Fruit fly (Drosophila melanogaster) whole organism, embryonic: Measurements from ENCODE around the gene CG3349.

Experiments
- Adf1 ChIP-seq: fragments of 200-800 bp; sonication (Bioruptor generic); IDR thresholded peaks from 2 replicates; pipeline ENCODE4 v1.3.6; 2022; ENCODE audit warnings: missing biosample characterization, missing genetic modification characterization
- Blimp-1 ChIP-seq: fragments of 200-800 bp; sonication (Bioruptor generic); optimal IDR thresholded peaks from 3 replicates; lab custom pipeline; 2018; ENCODE audit warnings: missing biosample characterization, missing genetic modification characterization, mild to moderate bottlenecking, moderate library complexity, missing genetic modification reagents
- BtbVII ChIP-seq: fragments of 200-800 bp; sonication (Bioruptor generic); optimal IDR thresholded peaks from 3 replicates; lab custom pipeline; 2017; ENCODE audit warnings: missing biosample characterization, mild to moderate bottlenecking, missing genetic modification characterization
- CG1024 ChIP-seq: fragments of 200-800 bp; sonication (Bioruptor generic); IDR thresholded peaks from 2 replicates; pipeline ENCODE4 v1.3.6; 2022; ENCODE audit warnings: missing biosample characterization, missing genetic modification characterization
- CG10366 ChIP-seq: fragments of 200-800 bp; sonication (Bioruptor generic); IDR thresholded peaks from 2 replicates; pipeline ENCODE4 v1.3.6; 2022; ENCODE audit warnings: missing biosample characterization, missing genetic modification characterization
- CG10431 ChIP-seq: fragments of 200-800 bp; sonication (Bioruptor generic); optimal IDR thresholded peaks from 3 replicates; lab custom pipeline; 2018; ENCODE audit warnings: missing biosample characterization, mild to moderate bottlenecking, missing genetic modification characterization
- CG10462 ChIP-seq: fragments of 200-800 bp; sonication (Bioruptor generic); optimal IDR thresholded peaks from 2 replicates; lab custom pipeline; 2016; ENCODE audit warnings: missing biosample characterization, missing genetic modification characterization
- CG11247 ChIP-seq: fragments of 200-800 bp; sonication (Bioruptor generic); IDR thresholded peaks from 2 replicates; pipeline ENCODE4 v1.3.6; 2022; ENCODE audit warnings: missing biosample characterization, missing genetic modification characterization
- CG13894 ChIP-seq: fragments of 200-800 bp; sonication (Bioruptor generic); optimal IDR thresholded peaks from 3 replicates; lab custom pipeline; 2018; ENCODE audit warnings: missing biosample characterization, mild to moderate bottlenecking, missing genetic modification characterization, moderate library complexity
- CG1529 ChIP-seq: fragments of 200-800 bp; sonication (Bioruptor generic); optimal IDR thresholded peaks from 3 replicates; lab custom pipeline; 2018; ENCODE audit warnings: missing biosample characterization, missing genetic modification characterization
- CG1602 ChIP-seq: fragments of 200-800 bp; sonication (Bioruptor generic); optimal IDR thresholded peaks from 3 replicates; lab custom pipeline; 2016; ENCODE audit warnings: missing biosample characterization, missing genetic modification characterization
- CG17328 ChIP-seq: fragments of 200-800 bp; sonication (Bioruptor generic); IDR thresholded peaks from 2 replicates; pipeline ENCODE4 v1.3.6; 2022; ENCODE audit warnings: missing biosample characterization, missing genetic modification characterization
- CG17385 ChIP-seq: fragments of 200-800 bp; sonication (Bioruptor generic); optimal IDR thresholded peaks from 3 replicates; lab custom pipeline; 2018; ENCODE audit warnings: missing biosample characterization, mild to moderate bottlenecking, missing genetic modification characterization
- CG18262 ChIP-seq: fragments of 200-800 bp; optimal IDR thresholded peaks from 3 replicates; lab custom pipeline; 2019; ENCODE audit warnings: missing biosample characterization, mild to moderate bottlenecking, missing genetic modification characterization, moderate library complexity
- CG31224 ChIP-seq: fragments of 200-800 bp; sonication (Bioruptor generic); IDR thresholded peaks from 2 replicates; pipeline ENCODE4 v1.3.6; 2022; ENCODE audit warnings: missing biosample characterization, missing genetic modification characterization
- CG32532 ChIP-seq: fragments of 200-800 bp; sonication (Bioruptor generic); IDR thresholded peaks from 2 replicates; pipeline ENCODE4 v1.3.6; 2022; ENCODE audit warnings: missing biosample characterization, missing genetic modification characterization
- CG34224 ChIP-seq: fragments of 200-800 bp; sonication (Bioruptor generic); IDR thresholded peaks from 3 replicates; pipeline ENCODE4 v1.3.6; 2022; ENCODE audit warnings: missing biosample characterization, missing genetic modification characterization; ENCODE audit not compliant: partially characterized antibody
- CG43689 ChIP-seq: fragments of 200-800 bp; sonication (Bioruptor generic); IDR thresholded peaks from 2 replicates; pipeline ENCODE4 v1.3.6; 2022; ENCODE audit warnings: missing biosample characterization, missing genetic modification characterization
- CG4404 ChIP-seq: fragments of 200-800 bp; sonication (Bioruptor generic); IDR thresholded peaks from 2 replicates; pipeline ENCODE4 v1.3.6; 2022; ENCODE audit warnings: missing biosample characterization, missing genetic modification characterization
- CG5180 ChIP-seq: fragments of 200-800 bp; sonication (Bioruptor generic); optimal IDR thresholded peaks from 3 replicates; lab custom pipeline; 2017; ENCODE audit warnings: missing biosample characterization, missing genetic modification characterization, mild to moderate bottlenecking, moderate library complexity, missing genetic modification reagents
- CG5953 ChIP-seq: fragments of 200-800 bp; sonication (Bioruptor generic); IDR thresholded peaks from 2 replicates; pipeline ENCODE4 v1.3.6; 2022; ENCODE audit warnings: missing biosample characterization, missing genetic modification characterization
- CG7271 ChIP-seq: fragments of 200-800 bp; sonication (Bioruptor generic); optimal IDR thresholded peaks from 2 replicates; lab custom pipeline; 2018; ENCODE audit warnings: missing biosample characterization, mild to moderate bottlenecking, missing genetic modification characterization, moderate library complexity
- CG7786 ChIP-seq: fragments of 200-800 bp; sonication (Bioruptor generic); optimal IDR thresholded peaks from 2 replicates; lab custom pipeline; 2016; ENCODE audit warnings: missing biosample characterization, missing genetic modification characterization
- Camta ChIP-seq: fragments of 200-800 bp; sonication (Bioruptor generic); optimal IDR thresholded peaks from 2 replicates; lab custom pipeline; 2016; ENCODE audit warnings: missing biosample characterization, missing genetic modification characterization
- Ets65A ChIP-seq: fragments of 200-800 bp; sonication (Bioruptor generic); peaks from one replicate; lab custom pipeline; 2016; ENCODE audit warnings: missing biosample characterization, missing genetic modification characterization
- GATAe ChIP-seq: fragments of 200-800 bp; sonication (Bioruptor generic); conservative IDR thresholded peaks from 2 replicates; pipeline ENCODE4 v1.3.6; 2022; ENCODE audit warnings: missing biosample characterization, missing genetic modification characterization
- HmgD ChIP-seq: fragments of 200-800 bp; sonication (Bioruptor generic); optimal IDR thresholded peaks from 3 replicates; lab custom pipeline; 2016; ENCODE audit warnings: missing biosample characterization, missing genetic modification characterization
- Hr3 ChIP-seq: fragments of 200-800 bp; sonication (Bioruptor generic); optimal IDR thresholded peaks from 3 replicates; lab custom pipeline; 2016; ENCODE audit warnings: missing biosample characterization, missing genetic modification characterization
- Hr39 ChIP-seq: fragments of >200 bp; optimal IDR thresholded peaks from 2 replicates; lab custom pipeline; 2017
- Hr78 ChIP-seq, 2 experiments: fragments of 200-800 bp in 1 of 2; fragments of >200 bp in 1 of 2; sonication (Bioruptor generic) in 1 of 2; optimal IDR thresholded peaks; 2 replicates each; lab custom pipeline; 2017 to 2019; ENCODE audit warnings: missing biosample characterization in 2 of 2, missing genetic modification characterization in 2 of 2, mild to moderate bottlenecking in 1 of 2, moderate library complexity in 1 of 2
- Lim3 ChIP-seq: fragments of 200-800 bp; sonication (Bioruptor generic); IDR thresholded peaks from 2 replicates; pipeline ENCODE4 v1.3.6; 2022; ENCODE audit warnings: missing biosample characterization, missing genetic modification characterization
- Oaz ChIP-seq: fragments of 200-800 bp; sonication (Bioruptor generic); IDR thresholded peaks from 2 replicates; pipeline ENCODE4 v1.3.6; 2022; ENCODE audit warnings: missing biosample characterization, missing genetic modification characterization
- Pdp1 ChIP-seq, 2 experiments: fragments of 200-800 bp; sonication (Bioruptor generic); optimal IDR thresholded peaks; 3 replicates each; lab custom pipeline; 2016; ENCODE audit warnings: missing biosample characterization in 2 of 2, missing genetic modification characterization in 2 of 2, mild to moderate bottlenecking in 1 of 2, moderate library complexity in 1 of 2
- Rfx ChIP-seq: fragments of 200-800 bp; sonication (Bioruptor generic); IDR thresholded peaks from 2 replicates; pipeline ENCODE4 v1.3.6; 2022; ENCODE audit warnings: missing biosample characterization, missing genetic modification characterization
- Spps ChIP-seq: fragments of 200-800 bp; sonication (Bioruptor generic); optimal IDR thresholded peaks from 2 replicates; lab custom pipeline; 2018; ENCODE audit warnings: missing biosample characterization, mild to moderate bottlenecking, missing genetic modification characterization
- YL-1 ChIP-seq: fragments of 200-800 bp; sonication (Bioruptor generic); optimal IDR thresholded peaks from 3 replicates; lab custom pipeline; 2017; ENCODE audit warnings: missing biosample characterization, mild to moderate bottlenecking, missing genetic modification characterization
- bigmax ChIP-seq: fragments of 200-800 bp; sonication (Bioruptor generic); optimal IDR thresholded peaks from 2 replicates; lab custom pipeline; 2018; ENCODE audit warnings: missing biosample characterization, mild to moderate bottlenecking, missing genetic modification characterization
- corto ChIP-seq: fragments of 200-800 bp; sonication (Bioruptor generic); optimal IDR thresholded peaks from 2 replicates; lab custom pipeline; 2016; ENCODE audit warnings: missing biosample characterization, mild to moderate bottlenecking, missing genetic modification characterization, moderate library complexity
- cwo ChIP-seq: fragments of 200-800 bp; sonication (Bioruptor generic); optimal IDR thresholded peaks from 3 replicates; lab custom pipeline; 2017; ENCODE audit warnings: missing biosample characterization, missing genetic modification characterization, mild to moderate bottlenecking, moderate library complexity, missing genetic modification reagents
- dmrt11E ChIP-seq: fragments of 200-800 bp; sonication (Bioruptor generic); optimal IDR thresholded peaks from 3 replicates; lab custom pipeline; 2018; ENCODE audit warnings: missing biosample characterization, mild to moderate bottlenecking, missing genetic modification characterization, moderate library complexity
- emc ChIP-seq: fragments of 200-800 bp; sonication (Bioruptor generic); optimal IDR thresholded peaks from 2 replicates; lab custom pipeline; 2016; ENCODE audit warnings: missing biosample characterization, missing genetic modification characterization
- hth ChIP-seq: fragments of >200 bp; optimal IDR thresholded peaks from 2 replicates; lab custom pipeline; 2017; ENCODE audit warnings: inconsistent platforms
- pfk ChIP-seq: fragments of 200-800 bp; sonication (Bioruptor generic); optimal IDR thresholded peaks from 2 replicates; lab custom pipeline; 2018; ENCODE audit warnings: missing biosample characterization, mild to moderate bottlenecking, missing genetic modification characterization, moderate library complexity
- pros ChIP-seq: fragments of 200-800 bp; sonication (Bioruptor generic); optimal IDR thresholded peaks from 3 replicates; lab custom pipeline; 2019; ENCODE audit warnings: missing biosample characterization, mild to moderate bottlenecking, missing genetic modification characterization, moderate library complexity
- rib ChIP-seq: fragments of 200-800 bp; sonication (Bioruptor generic); IDR thresholded peaks from 2 replicates; pipeline ENCODE4 v1.3.6; 2022; ENCODE audit warnings: missing biosample characterization, missing genetic modification characterization
- ro ChIP-seq: fragments of 200-800 bp; sonication (Bioruptor generic); IDR thresholded peaks from 2 replicates; pipeline ENCODE4 v1.3.6; 2022; ENCODE audit warnings: missing biosample characterization, missing genetic modification characterization
- run ChIP-seq: fragments of 200-800 bp; sonication (Bioruptor generic); optimal IDR thresholded peaks from 3 replicates; lab custom pipeline; 2018; ENCODE audit warnings: missing biosample characterization, mild to moderate bottlenecking, missing genetic modification characterization
- tup ChIP-seq: fragments of 200-800 bp; sonication (Bioruptor generic); optimal IDR thresholded peaks from 2 replicates; lab custom pipeline; 2016; ENCODE audit warnings: missing biosample characterization, mild to moderate bottlenecking, missing genetic modification characterization, moderate library complexity
- usp ChIP-seq: fragments of >200 bp; optimal IDR thresholded peaks from 2 replicates; lab custom pipeline; 2017; ENCODE audit warnings: missing biosample characterization, missing genetic modification characterization
- zfh2 ChIP-seq: fragments of 200-800 bp; sonication (Bioruptor generic); optimal IDR thresholded peaks from 2 replicates; lab custom pipeline; 2016; ENCODE audit warnings: missing biosample characterization, missing genetic modification characterization

Gene CG3349

DNA sequence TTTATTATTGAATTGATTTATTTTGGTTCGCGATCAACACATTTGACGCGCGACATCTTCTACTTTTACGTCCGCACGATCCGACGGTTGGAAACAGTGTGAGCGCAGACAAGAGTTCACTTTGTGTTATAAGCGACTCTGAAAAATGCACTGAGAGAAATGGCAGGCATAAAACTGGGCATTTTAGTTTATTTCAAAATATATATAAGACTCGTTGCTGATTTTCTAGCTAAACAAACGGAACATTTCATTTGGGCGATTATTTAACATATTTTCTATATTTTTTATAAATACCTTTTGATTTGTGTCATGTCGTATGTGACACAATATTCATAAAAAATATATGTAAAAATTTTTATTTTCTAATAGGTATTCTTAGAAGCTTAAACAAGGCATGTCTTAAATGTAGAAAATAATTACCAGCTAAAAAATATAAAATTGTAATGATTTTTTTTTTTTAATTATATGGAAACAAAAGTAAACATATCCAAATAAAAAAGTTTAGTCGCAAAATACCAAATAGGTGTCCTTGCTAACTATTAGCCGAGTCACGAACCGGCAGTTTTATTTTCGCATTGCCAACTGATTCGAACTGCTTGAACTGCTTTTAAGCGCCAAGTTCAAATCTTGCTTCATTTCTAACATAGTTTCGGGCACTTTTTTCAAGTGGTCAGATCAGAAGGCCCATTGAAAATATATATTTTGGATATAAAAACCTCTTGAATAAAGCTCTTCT is 34.7 kb downstream of the CG3349 start, which contains the start of gene Reck (continued):
- TF ChIP-seq CG43689 (GFP tag; lab: Robert Waterston, UW): peak; percentile 48; the same call in 1 of the 2 replicates
- peak; percentile 37; the same call in 1 of the 2 replicates for TF ChIP-seq Adf1
- peak; percentile 20 for TF ChIP-seq CG7786 (GFP tag; lab: Kevin White, UChicago)
- peak; percentile 55 for TF ChIP-seq CG31224 (GFP tag; lab: Robert Waterston, UW)
- peak; percentile 77 for TF ChIP-seq CG17385 (GFP tag; lab: Kevin White, UChicago)
- TF ChIP-seq zfh2 (GFP tag; lab: Kevin White, UChicago): no peak
- TF ChIP-seq Blimp-1 (GFP tag; lab: Kevin White, UChicago): peak; percentile 92
- no peak for TF ChIP-seq bigmax (GFP tag; lab: Kevin White, UChicago)
- no peak for TF ChIP-seq hth
- peak; percentile 82 for TF ChIP-seq Ets65A (GFP tag; lab: Kevin White, UChicago)
- peak; percentile 84 for TF ChIP-seq dmrt11E (tag; lab: Kevin White, UChicago)
- TF ChIP-seq GATAe (GFP tag; lab: Robert Waterston, UW): no peak
- TF ChIP-seq Hr3 (GFP tag; lab: Kevin White, UChicago): peak; percentile 80
- TF ChIP-seq CG32532 (GFP tag; lab: Robert Waterston, UW): peak; percentile 80; the same call in 1 of the 2 replicates
- no peak for TF ChIP-seq CG34224 (GFP tag; lab: Robert Waterston, UW)
- TF ChIP-seq rib: no peak
- peak; percentile 48 for TF ChIP-seq corto (GFP tag; lab: Kevin White, UChicago)
- no peak for TF ChIP-seq Lim3
- peak; percentile 46 to 81 for TF ChIP-seq Pdp1 (GFP tag; optimal IDR thresholded peaks at IDR 0.05; lab: Kevin White, UChicago)
- no peak for TF ChIP-seq YL-1 (GFP tag; lab: Kevin White, UChicago)
- TF ChIP-seq CG13894 (tag; lab: Kevin White, UChicago): peak; percentile 25
- no peak for TF ChIP-seq HmgD (GFP tag; lab: Kevin White, UChicago)
- peak; percentile 88 for TF ChIP-seq CG17328 (GFP tag; lab: Robert Waterston, UW)
- TF ChIP-seq pfk (GFP tag; lab: Kevin White, UChicago): no peak
- TF ChIP-seq CG10462: peak; percentile 42
- TF ChIP-seq CG1602 (GFP tag; lab: Kevin White, UChicago): peak; percentile 71
- peak; percentile 75 for TF ChIP-seq CG10366 (GFP tag; lab: Robert Waterston, UW)
- peak in 1 of 2 experiments; percentile 54 for TF ChIP-seq Hr78 (GFP tag; optimal IDR thresholded peaks at IDR 0.05; lab: Kevin White, UChicago)
- TF ChIP-seq BtbVII: peak; percentile 85
- peak; percentile 73 for TF ChIP-seq CG11247 (GFP tag; lab: Robert Waterston, UW)
- TF ChIP-seq CG1529 (GFP tag; lab: Kevin White, UChicago): peak; percentile 77
- peak; percentile 72 for TF ChIP-seq CG5180 (GFP tag; lab: Kevin White, UChicago)
- TF ChIP-seq pros (GFP tag; lab: Kevin White, UChicago): no peak
- peak; percentile 85 for TF ChIP-seq CG7271
- peak; percentile 86 for TF ChIP-seq CG18262 (tag; lab: Kevin White, UChicago)
- no peak for TF ChIP-seq Hr39 (lab: Kevin White, UChicago)
- TF ChIP-seq Camta (GFP tag; lab: Kevin White, UChicago): peak; percentile 31
- no peak for TF ChIP-seq CG4404 (GFP tag; lab: Robert Waterston, UW)
- TF ChIP-seq ro (GFP tag; lab: Robert Waterston, UW): 0 out of 2 replicates have a peak, but pooled peaks have one; percentile 33
- peak; percentile 77 for TF ChIP-seq CG1024
- TF ChIP-seq Spps (tag; lab: Kevin White, UChicago): peak; percentile 88
- TF ChIP-seq CG5953: peak; percentile 89
- peak; percentile 37 for TF ChIP-seq emc (GFP tag; lab: Kevin White, UChicago)
- peak; percentile 76 for TF ChIP-seq cwo (GFP tag; lab: Kevin White, UChicago)
- peak; percentile 57; the same call in 1 of the 2 replicates for TF ChIP-seq Oaz
- no peak for TF ChIP-seq usp (GFP tag; lab: Kevin White, UChicago)
- peak; percentile 69 for TF ChIP-seq run (tag; lab: Kevin White, UChicago)
- TF ChIP-seq CG10431 (GFP tag; lab: Kevin White, UChicago): peak; percentile 19
- TF ChIP-seq tup (GFP tag; lab: Kevin White, UChicago): peak; percentile 56
- TF ChIP-seq Rfx (GFP tag; lab: Robert Waterston, UW): peak; percentile 76
